Fruit fly (Drosophila melanogaster) Kc167 (cell line): ENCODE measurements around the gene CG10026.

Source experiments
- Myc ChIP-seq: fragments of >200 bp; optimal IDR thresholded peaks from 2 replicates; lab custom pipeline; 2017; ENCODE audit warnings: missing external identifiers
- h ChIP-seq: fragments of >200 bp; optimal IDR thresholded peaks from 3 replicates; lab custom pipeline; 2018; ENCODE audit warnings: missing external identifiers
- insv ChIP-seq: fragments of >200 bp; optimal IDR thresholded peaks from 3 replicates; lab custom pipeline; 2018; ENCODE audit warnings: missing external identifiers
- psq ChIP-seq: fragments of >200 bp; optimal IDR thresholded peaks from 2 replicates; lab custom pipeline; 2017; ENCODE audit warnings: missing external identifiers
- ttk ChIP-seq: sonication (Bioruptor generic); optimal IDR thresholded peaks from 2 replicates; lab custom pipeline; 2017; ENCODE audit warnings: missing external identifiers

DNA sequence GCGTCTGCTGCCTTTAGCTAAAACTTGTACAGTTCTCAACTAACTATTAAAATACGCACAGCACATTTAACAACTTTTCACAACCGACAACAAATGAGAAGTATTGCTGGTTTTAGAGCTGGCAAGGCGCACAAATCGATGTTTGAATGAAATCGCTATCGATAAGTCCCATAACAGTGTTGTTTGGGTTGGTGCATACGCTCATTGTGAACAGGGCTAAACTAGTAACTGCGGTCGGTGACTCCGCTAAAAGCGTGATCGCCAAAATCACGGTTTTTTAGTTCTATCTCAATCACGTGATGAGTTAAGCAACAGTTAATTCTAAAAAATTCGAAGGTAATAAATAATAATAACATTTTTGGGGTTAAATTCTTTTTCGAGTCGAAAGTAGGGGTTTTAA lies 675 bp upstream of the CG10026 start, which contains the start of gene Top2:
- no peak for TF ChIP-seq h (lab: Kevin White, UChicago)
- TF ChIP-seq Myc: no peak
- no peak for TF ChIP-seq insv (lab: Kevin White, UChicago)
- TF ChIP-seq psq (lab: Kevin White, UChicago): no peak
- TF ChIP-seq ttk (lab: Kevin White, UChicago): no peak
